Fruit fly (Drosophila melanogaster) whole organism, wandering third instar larva: ENCODE data around the gene Polr3G.

Source experiments
- Abd-B ChIP-seq: fragments of >200 bp; optimal IDR thresholded peaks from 2 replicates; lab custom pipeline; 2017; ENCODE audit warnings: missing biosample characterization, missing genetic modification characterization
- CG32264 ChIP-seq: fragments of 200-800 bp; sonication (Bioruptor generic); optimal IDR thresholded peaks from 2 replicates; lab custom pipeline; 2016; ENCODE audit warnings: missing biosample characterization, missing genetic modification characterization
- CG9705 ChIP-seq: fragments of 200-800 bp; sonication (Bioruptor generic); optimal IDR thresholded peaks from 2 replicates; lab custom pipeline; 2018; ENCODE audit warnings: missing biosample characterization, mild to moderate bottlenecking, missing genetic modification characterization
- CrebA ChIP-seq: fragments of 200-800 bp; sonication (Bioruptor generic); optimal IDR thresholded peaks from 2 replicates; lab custom pipeline; 2016; ENCODE audit warnings: missing biosample characterization, mild to moderate bottlenecking, missing genetic modification characterization, borderline replicate concordance
- Dif ChIP-seq: fragments of 200-275, 200-300 bp; sonication (Bioruptor generic); optimal IDR thresholded peaks from 2 replicates; lab custom pipeline; 2018; ENCODE audit warnings: missing biosample characterization, missing genetic modification characterization; ENCODE audit not compliant: partially characterized antibody
- GATAd ChIP-seq: sonication (Bioruptor generic); optimal IDR thresholded peaks from 2 replicates; lab custom pipeline; 2016; ENCODE audit warnings: missing biosample characterization, missing genetic modification characterization
- HLH106 ChIP-seq: fragments of 200-800 bp; optimal IDR thresholded peaks from 3 replicates; lab custom pipeline; 2019; ENCODE audit warnings: missing biosample characterization, mild to moderate bottlenecking, missing genetic modification characterization, moderate library complexity
- Hr78 ChIP-seq: fragments of >200 bp; optimal IDR thresholded peaks from 2 replicates; lab custom pipeline; 2017; ENCODE audit warnings: missing biosample characterization, missing genetic modification characterization
- Hr83 ChIP-seq: fragments of 200-300 bp; sonication (Bioruptor generic); optimal IDR thresholded peaks from 2 replicates; lab custom pipeline; 2016; ENCODE audit warnings: missing biosample characterization, mild to moderate bottlenecking, missing genetic modification characterization, moderate library complexity; ENCODE audit not compliant: poor library complexity, severe bottlenecking
- Jra ChIP-seq: sonication (Bioruptor generic); optimal IDR thresholded peaks from 2 replicates; lab custom pipeline; 2016; ENCODE audit warnings: missing biosample characterization, missing genetic modification characterization
- Myc ChIP-seq: fragments of >200 bp; optimal IDR thresholded peaks from 2 replicates; lab custom pipeline; 2017
- N ChIP-seq: fragments of >200 bp; optimal IDR thresholded peaks from 2 replicates; lab custom pipeline; 2018; ENCODE audit warnings: missing biosample characterization, missing external identifiers, missing genetic modification characterization
- Sp1 ChIP-seq: fragments of 200-800 bp; sonication (Bioruptor generic); optimal IDR thresholded peaks from 3 replicates; lab custom pipeline; 2019; ENCODE audit warnings: missing biosample characterization, mild to moderate bottlenecking, missing genetic modification characterization, moderate library complexity
- Vsx2 ChIP-seq: fragments of 200-300, 225-300 bp; sonication (Bioruptor generic); optimal IDR thresholded peaks from 2 replicates; lab custom pipeline; 2018; ENCODE audit warnings: missing biosample characterization, missing genetic modification characterization; ENCODE audit not compliant: partially characterized antibody
- br ChIP-seq: fragments of 200-800 bp; sonication (Bioruptor generic); optimal IDR thresholded peaks from 2 replicates; lab custom pipeline; 2016; ENCODE audit warnings: missing biosample characterization, missing genetic modification characterization
- brk ChIP-seq: fragments of 200-800 bp; sonication (Bioruptor generic); optimal IDR thresholded peaks from 2 replicates; lab custom pipeline; 2016; ENCODE audit warnings: missing biosample characterization, mild to moderate bottlenecking, missing genetic modification characterization
- dl ChIP-seq, 2 experiments: fragments of 175-275, 200-275 bp in 1 of 2; fragments of 200-275 bp in 1 of 2; sonication (Bioruptor generic); optimal IDR thresholded peaks; lab custom pipeline; 2018; ENCODE audit warnings: mild to moderate bottlenecking in 2 of 2, missing biosample characterization in 2 of 2, missing genetic modification characterization in 2 of 2, moderate library complexity in 2 of 2; ENCODE audit not compliant: partially characterized antibody in 2 of 2, insufficient read depth in 1 of 2
- dsf ChIP-seq: sonication (Bioruptor generic); optimal IDR thresholded peaks from 2 replicates; lab custom pipeline; 2016; ENCODE audit warnings: missing biosample characterization, missing genetic modification characterization, borderline replicate concordance
- ey ChIP-seq: fragments of 200-800 bp; sonication (Bioruptor generic); optimal IDR thresholded peaks from 2 replicates; lab custom pipeline; 2016; ENCODE audit warnings: missing biosample characterization, missing genetic modification characterization
- foxo ChIP-seq, 2 experiments: fragments of 200-800 bp; sonication (Bioruptor generic); optimal IDR thresholded peaks; 2 replicates in 1 of 2; 3 replicates in 1 of 2; lab custom pipeline; 2016 to 2017; ENCODE audit warnings: missing biosample characterization in 2 of 2, missing genetic modification characterization in 2 of 2
- fru ChIP-seq: fragments of 200-800 bp; sonication (Bioruptor generic); optimal IDR thresholded peaks from 3 replicates; lab custom pipeline; 2016; ENCODE audit warnings: missing biosample characterization, mild to moderate bottlenecking, missing genetic modification characterization
- jim ChIP-seq: fragments of 175-275, 200-325 bp; sonication (Bioruptor generic); optimal IDR thresholded peaks from 2 replicates; lab custom pipeline; 2016; ENCODE audit warnings: missing biosample characterization, mild to moderate bottlenecking, missing genetic modification characterization
- pan ChIP-seq: fragments of >200 bp; optimal IDR thresholded peaks from 2 replicates; lab custom pipeline; 2017
- psq ChIP-seq: fragments of 200-800 bp; sonication (Bioruptor generic); optimal IDR thresholded peaks from 3 replicates; lab custom pipeline; 2017; ENCODE audit warnings: missing biosample characterization, mild to moderate bottlenecking, missing genetic modification characterization, moderate library complexity
- sage ChIP-seq: fragments of 200-800 bp; sonication (Bioruptor generic); optimal IDR thresholded peaks from 2 replicates; lab custom pipeline; 2016; ENCODE audit warnings: missing biosample characterization, mild to moderate bottlenecking, missing genetic modification characterization
- sv ChIP-seq: fragments of 200-800 bp; sonication (Bioruptor generic); optimal IDR thresholded peaks from 3 replicates; lab custom pipeline; 2016; ENCODE audit warnings: missing biosample characterization, missing genetic modification characterization
- tai ChIP-seq: sonication (Bioruptor generic); optimal IDR thresholded peaks from 2 replicates; lab custom pipeline; 2016; ENCODE audit warnings: missing biosample characterization, missing genetic modification characterization
- usp ChIP-seq: fragments of >200 bp; optimal IDR thresholded peaks from 2 replicates; lab custom pipeline; 2017; ENCODE audit warnings: missing biosample characterization, missing genetic modification characterization
- woc ChIP-seq: sonication (Bioruptor generic); optimal IDR thresholded peaks from 2 replicates; lab custom pipeline; 2016; ENCODE audit warnings: missing biosample characterization, mild to moderate bottlenecking, missing genetic modification characterization

Gene Polr3G

dm6 chr3L:17412146-17412545 is 14.8 kb downstream of the Polr3G start:
- no peak for TF ChIP-seq CG32264 (GFP tag; lab: Kevin White, UChicago)
- no peak for TF ChIP-seq GATAd (GFP tag; lab: Kevin White, UChicago)
- TF ChIP-seq usp (GFP tag; lab: Kevin White, UChicago), result no peak
- no peak for TF ChIP-seq jim (GFP tag; lab: Kevin White, UChicago)
- no peak for TF ChIP-seq fru (GFP tag; lab: Kevin White, UChicago)
- TF ChIP-seq tai (GFP tag; lab: Kevin White, UChicago), result no peak
- no peak for TF ChIP-seq ey (GFP tag; lab: Kevin White, UChicago)
- TF ChIP-seq HLH106, result no peak
- TF ChIP-seq sv, result no peak
- no peak for TF ChIP-seq dl (GFP tag; optimal IDR thresholded peaks at IDR 0.05; lab: Kevin White, UChicago; ENCODE audit: insufficient read depth in 1 of 2, partially characterized antibody in 2 of 2)
- TF ChIP-seq Vsx2 (GFP tag; lab: Kevin White, UChicago), result no peak
- TF ChIP-seq psq (GFP tag; lab: Kevin White, UChicago), result no peak
- TF ChIP-seq dsf (GFP tag; lab: Kevin White, UChicago), result no peak
- TF ChIP-seq, all 38 proteins: peak for 0

- TF ChIP-seq psq (GFP tag; lab: Kevin White, UChicago), result no peak
- no peak for TF ChIP-seq dl (GFP tag; optimal IDR thresholded peaks at IDR 0.05; lab: Kevin White, UChicago; ENCODE audit: insufficient read depth in 1 of 2, partially characterized antibody in 2 of 2)
These were observed 15.7 kb downstream of the Polr3G start for dm6 chr3L:17411273-17411672.

dm6 chr3L:17407480-17408093 is 19.3 kb downstream of the Polr3G start:
- TF ChIP-seq fru (GFP tag; lab: Kevin White, UChicago) (no peak), sv (no peak), HLH106 (no peak), Vsx2 (GFP tag; lab: Kevin White, UChicago) (no peak), Hr83 (no peak), tai (GFP tag; lab: Kevin White, UChicago) (no peak), GATAd (GFP tag; lab: Kevin White, UChicago) (no peak), Hr78 (GFP tag; lab: Kevin White, UChicago) (no peak)

- TF ChIP-seq Jra (GFP tag; lab: Kevin White, UChicago) (no peak), Myc (lab: Kevin White, UChicago) (peak; percentile 24), psq (GFP tag; lab: Kevin White, UChicago) (no peak)
- TF ChIP-seq, all 38 proteins: peak for 1
These were observed 19.9 kb downstream of the Polr3G start for dm6 chr3L:17407073-17407472.

- TF ChIP-seq woc (GFP tag; lab: Kevin White, UChicago) (no peak), sv (peak; percentile 11)
These were observed 22.3 kb downstream of the Polr3G start for dm6 chr3L:17404646-17405045.

- no peak for TF ChIP-seq CrebA (GFP tag; lab: Kevin White, UChicago)
These were observed 23.7 kb downstream of the Polr3G start for dm6 chr3L:17403268-17403667.

- TF ChIP-seq Vsx2 (GFP tag; lab: Kevin White, UChicago) (no peak), CG9705 (GFP tag; lab: Kevin White, UChicago) (no peak), foxo (GFP tag; optimal IDR thresholded peaks at IDR 0.05; lab: Kevin White, UChicago) (no peak), CrebA (GFP tag; lab: Kevin White, UChicago) (no peak), dsf (GFP tag; lab: Kevin White, UChicago) (no peak), br (GFP tag; lab: Kevin White, UChicago) (no peak), pan (lab: Kevin White, UChicago) (no peak), Dif (no peak), psq (GFP tag; lab: Kevin White, UChicago) (no peak), N (GFP tag; lab: Kevin White, UChicago) (no peak), fru (GFP tag; lab: Kevin White, UChicago) (no peak), ey (GFP tag; lab: Kevin White, UChicago) (no peak), Hr78 (GFP tag; lab: Kevin White, UChicago) (no peak), Hr83 (no peak), Abd-B (GFP tag; lab: Kevin White, UChicago) (no peak), brk (GFP tag; lab: Kevin White, UChicago) (no peak), sage (no peak), Sp1 (no peak)
These were observed 24.5 kb downstream of the Polr3G start for dm6 chr3L:17402399-17402798.
